Fruit fly (Drosophila melanogaster) whole organism, prepupa: Measurements from ENCODE around the gene CtsL3.

ENCODE experiments used
- CG6276 ChIP-seq: fragments of 200-800 bp; sonication (Bioruptor generic); optimal IDR thresholded peaks from 2 replicates; lab custom pipeline; 2017; ENCODE audit warnings: missing biosample characterization, mild to moderate bottlenecking, missing genetic modification characterization
- CG6792 ChIP-seq: fragments of 200-800 bp; sonication (Bioruptor generic); optimal IDR thresholded peaks from 3 replicates; lab custom pipeline; 2016; ENCODE audit warnings: missing biosample characterization, missing genetic modification characterization
- CG6854 ChIP-seq: fragments of 200-800 bp; sonication (Bioruptor generic); optimal IDR thresholded peaks from 2 replicates; lab custom pipeline; 2017; ENCODE audit warnings: missing biosample characterization, mild to moderate bottlenecking, missing genetic modification characterization
- CG7368 ChIP-seq: fragments of 200-800 bp; sonication (Bioruptor generic); optimal IDR thresholded peaks from 3 replicates; lab custom pipeline; 2016; ENCODE audit warnings: missing biosample characterization, missing genetic modification characterization
- CG8119 ChIP-seq: fragments of 200-800 bp; sonication (Bioruptor generic); IDR thresholded peaks from 3 replicates; pipeline ENCODE4 v1.3.6; 2022; ENCODE audit warnings: missing biosample characterization, missing genetic modification characterization
- Eip75B ChIP-seq: fragments of 200-800 bp; sonication (Bioruptor generic); optimal IDR thresholded peaks from 3 replicates; lab custom pipeline; 2016; ENCODE audit warnings: missing biosample characterization, missing genetic modification characterization
- Ets21C ChIP-seq: fragments of 200-800 bp; sonication (Bioruptor generic); optimal IDR thresholded peaks from 3 replicates; lab custom pipeline; 2016; ENCODE audit warnings: missing biosample characterization, missing genetic modification characterization
- pdm3 ChIP-seq: fragments of 200-800 bp; sonication (Bioruptor generic); optimal IDR thresholded peaks from 3 replicates; lab custom pipeline; 2016; ENCODE audit warnings: missing biosample characterization, missing genetic modification characterization

dm6 chr3R:6006595-6006994, 20.4 kb downstream of the CtsL3 start:
- TF ChIP-seq pdm3 (no peak), CG6276 (GFP tag; lab: Kevin White, UChicago) (no peak), Ets21C (GFP tag; lab: Kevin White, UChicago) (no peak), CG6854 (GFP tag; lab: Kevin White, UChicago) (no peak), Eip75B (GFP tag; lab: Kevin White, UChicago) (no peak), CG6792 (no peak), CG8119 (GFP tag; lab: Robert Waterston, UW) (no peak), CG7368 (GFP tag; lab: Kevin White, UChicago) (no peak)
